Worm (Caenorhabditis elegans): Measurements from ENCODE around the gene C13A2.12.

ce11 chrV:7237133-7237532 lies 21.9 kb upstream of the C13A2.12 start, which contains the start of gene hyls-1:
- TF ChIP-seq unc-62 (GFP tag; optimal IDR thresholded peaks at IDR 0.05) = no peak
- TF ChIP-seq dmd-4 (tag; optimal IDR thresholded peaks at IDR 0.05) = no peak
- no peak for TF ChIP-seq nhr-77 (tag; optimal IDR thresholded peaks at IDR 0.05)
- no peak for TF ChIP-seq mdl-1 (tag; optimal IDR thresholded peaks at IDR 0.05)
- no peak for TF ChIP-seq ama-1 (optimal IDR thresholded peaks at IDR 0.05)
- peak; percentile 77 for TF ChIP-seq sma-9 (GFP tag; optimal IDR thresholded peaks at IDR 0.05)
- TF ChIP-seq sma-9 (tag; optimal IDR thresholded peaks at IDR 0.05) = no peak
- peak; percentile 70 for TF ChIP-seq sem-4 (tag; optimal IDR thresholded peaks at IDR 0.05)
- no peak for TF ChIP-seq ztf-1 (GFP tag; conservative IDR thresholded peaks at IDR 0.05)
- TF ChIP-seq nhr-12 (tag; optimal IDR thresholded peaks at IDR 0.05) = no peak

Measured in whole organism, L2 larva.